Worm (Caenorhabditis elegans): ENCODE results near the gene C46C2.3.

ce11 chrIV:9256017-9256416 is 31.1 kb downstream of the C46C2.3 start, which contains the start of gene Y11D7A.9:
- TF ChIP-seq nhr-27 (tag; optimal IDR thresholded peaks at IDR 0.05), result no peak
- no peak for TF ChIP-seq pha-4 (tag; optimal IDR thresholded peaks at IDR 0.05)
- TF ChIP-seq mes-4 (tag; optimal IDR thresholded peaks at IDR 0.05), result no peak
- TF ChIP-seq unc-62 (GFP tag; optimal IDR thresholded peaks at IDR 0.05), result no peak

All from whole organism, young adult.